Fruit fly (Drosophila melanogaster): ENCODE data around the gene CG33965.

The CG33965 gene

DNA sequence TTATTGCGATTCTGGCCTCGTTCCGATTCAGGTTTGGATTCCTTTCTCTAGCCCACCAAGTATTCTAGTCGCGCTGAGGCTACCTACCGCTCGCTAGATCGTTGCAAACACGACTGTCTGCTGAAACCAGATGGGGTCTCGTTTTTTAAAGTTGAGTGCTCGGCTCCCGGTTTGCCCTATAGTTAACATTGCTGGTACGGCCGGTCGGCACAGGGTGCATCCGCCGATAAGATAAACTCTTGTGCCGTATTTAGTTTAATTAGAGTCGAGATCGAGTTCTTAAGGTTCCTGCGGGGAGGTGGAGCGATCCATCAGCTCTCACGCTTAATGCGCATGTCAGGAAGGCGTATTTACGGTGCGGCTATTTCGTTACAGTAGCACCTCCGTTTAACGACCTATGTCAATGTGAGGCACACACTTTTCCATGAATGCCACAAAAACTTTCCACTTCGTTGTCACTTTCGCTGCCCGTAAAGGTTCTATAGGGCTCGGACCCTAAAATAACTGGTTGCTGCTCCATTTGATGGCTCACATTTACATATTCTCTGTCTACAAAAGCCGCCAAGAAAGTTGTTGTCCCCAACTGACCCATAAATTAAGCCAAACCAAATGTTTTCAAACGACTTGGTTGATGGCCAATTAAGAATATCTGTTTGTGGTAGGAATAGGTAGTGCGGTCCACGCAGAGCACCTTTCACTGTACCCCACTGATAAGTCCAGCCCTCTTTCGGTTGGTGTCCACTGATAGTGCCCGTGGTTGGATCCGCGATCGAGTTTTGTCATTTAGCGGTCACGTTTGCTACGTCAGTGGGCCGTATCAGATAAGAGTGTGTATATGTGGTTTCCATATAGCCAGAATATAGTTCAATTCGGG is 27.8 kb upstream of the CG33965 start, which contains the start of gene CG9119 (continued):
- no peak for TF ChIP-seq aop (GFP tag; IDR thresholded peaks at IDR 0.05)
- TF ChIP-seq sna (GFP tag; IDR thresholded peaks at IDR 0.05; ENCODE audit: partially characterized antibody): no peak
- no peak for TF ChIP-seq Max (GFP tag; optimal IDR thresholded peaks at IDR 0.05)
- TF ChIP-seq lbe (GFP tag; optimal IDR thresholded peaks at IDR 0.05): no peak
- TF ChIP-seq CG1024 (GFP tag; IDR thresholded peaks at IDR 0.05): no peak
- TF ChIP-seq onecut (GFP tag; IDR thresholded peaks at IDR 0.05): peak; percentile 10; the same call in 1 of the 2 replicates
- TF ChIP-seq tup (GFP tag; optimal IDR thresholded peaks at IDR 0.05): no peak
- TF ChIP-seq Doc2 (GFP tag; IDR thresholded peaks at IDR 0.05): no peak
- TF ChIP-seq CG6791 (GFP tag; IDR thresholded peaks at IDR 0.05; ENCODE audit: partially characterized antibody): no peak
- TF ChIP-seq CG10565 (GFP tag; optimal IDR thresholded peaks at IDR 0.05): no peak
- TF ChIP-seq HmgD (GFP tag; optimal IDR thresholded peaks at IDR 0.05): no peak
- TF ChIP-seq fd3F (GFP tag; optimal IDR thresholded peaks at IDR 0.05): peak; percentile 47
- TF ChIP-seq CG10321 (GFP tag; IDR thresholded peaks at IDR 0.05): no peak
- peak; percentile 74 for TF ChIP-seq Atf6 (GFP tag; IDR thresholded peaks at IDR 0.05)
- TF ChIP-seq CoRest (tag; optimal IDR thresholded peaks at IDR 0.05): peak; percentile 73
- peak; percentile 35 for TF ChIP-seq CG10431 (GFP tag; optimal IDR thresholded peaks at IDR 0.05)
- peak; percentile 21 for TF ChIP-seq NC2α (GFP tag; optimal IDR thresholded peaks at IDR 0.05)
- TF ChIP-seq CG33213 (GFP tag; optimal IDR thresholded peaks at IDR 0.05): no peak
- TF ChIP-seq CG11560 (tag; IDR thresholded peaks at IDR 0.05): peak; percentile 59; the same call in 2 of the 3 replicates
- peak; percentile 54 for TF ChIP-seq Atf-2 (GFP tag; optimal IDR thresholded peaks at IDR 0.05)
- TF ChIP-seq CG32772 (GFP tag; IDR thresholded peaks at IDR 0.05): no peak; the same call in 1 of the 2 replicates
- TF ChIP-seq CG12769 (tag; optimal IDR thresholded peaks at IDR 0.05): peak; percentile 63
- peak; percentile 37 for TF ChIP-seq CG11723 (GFP tag; optimal IDR thresholded peaks at IDR 0.05)
- TF ChIP-seq hb (GFP tag; IDR thresholded peaks at IDR 0.05; ENCODE audit: partially characterized antibody): no peak
- TF ChIP-seq pzg (GFP tag; optimal IDR thresholded peaks at IDR 0.05): no peak
- peak; percentile 36 for TF ChIP-seq HLHmδ (GFP tag; optimal IDR thresholded peaks at IDR 0.05)
- TF ChIP-seq al (GFP tag; IDR thresholded peaks at IDR 0.05): no peak; the same call in 1 of the 2 replicates
- peak; percentile 71 for TF ChIP-seq CG13624 (GFP tag; optimal IDR thresholded peaks at IDR 0.05)
- TF ChIP-seq CG18619 (GFP tag; optimal IDR thresholded peaks at IDR 0.05): peak; percentile 63
- TF ChIP-seq dm (GFP tag; optimal IDR thresholded peaks at IDR 0.05): no peak
- no peak for TF ChIP-seq pita (GFP tag; optimal IDR thresholded peaks at IDR 0.05)
- TF ChIP-seq repo (GFP tag; optimal IDR thresholded peaks at IDR 0.05): no peak
- no peak for TF ChIP-seq Lhr (GFP tag; optimal IDR thresholded peaks at IDR 0.05)
- TF ChIP-seq CG3281 (GFP tag; optimal IDR thresholded peaks at IDR 0.05): peak; percentile 81
- TF ChIP-seq CG4424 (GFP tag; optimal IDR thresholded peaks at IDR 0.05): peak; percentile 38
- no peak for TF ChIP-seq HLH4C (GFP tag; IDR thresholded peaks at IDR 0.05; ENCODE audit: partially characterized antibody)
- TF ChIP-seq dan (GFP tag; IDR thresholded peaks at IDR 0.05): no peak
- no peak for TF ChIP-seq unc-4 (GFP tag; IDR thresholded peaks at IDR 0.05; ENCODE audit: partially characterized antibody)
- no peak for TF ChIP-seq inv (GFP tag; IDR thresholded peaks at IDR 0.05; ENCODE audit: partially characterized antibody)
- TF ChIP-seq oc (tag; optimal IDR thresholded peaks at IDR 0.05): peak; percentile 40
- no peak for TF ChIP-seq Opbp (GFP tag; IDR thresholded peaks at IDR 0.05; ENCODE audit: partially characterized antibody)
- TF ChIP-seq sr (GFP tag; IDR thresholded peaks at IDR 0.05): no peak; the same call in 2 of the 3 replicates
- TF ChIP-seq E2f2 (GFP tag; IDR thresholded peaks at IDR 0.05): peak; percentile 29; the same call in 1 of the 2 replicates
- peak; percentile 21; the same call in 1 of the 3 replicates for TF ChIP-seq CG14050 (GFP tag; IDR thresholded peaks at IDR 0.05)
- TF ChIP-seq Dfd (GFP tag; optimal IDR thresholded peaks at IDR 0.05): no peak
- TF ChIP-seq ci (GFP tag; IDR thresholded peaks at IDR 0.05): no peak
- TF ChIP-seq CG2712 (tag; optimal IDR thresholded peaks at IDR 0.05): peak; percentile 66
- no peak for TF ChIP-seq pan (optimal IDR thresholded peaks at IDR 0.05)
- TF ChIP-seq pan (GFP tag; optimal IDR thresholded peaks at IDR 0.05 in 1 of 2, IDR thresholded peaks at IDR 0.05 in 1 of 2): peak in 1 of 2 experiments; percentile 45
